Fruit fly (Drosophila melanogaster) whole organism, embryonic: ENCODE measurements around the gene CG3534.

Experiments used
- Atf3 ChIP-seq: fragments of 200-800 bp; sonication (Bioruptor generic); optimal IDR thresholded peaks from 3 replicates; lab custom pipeline; 2016; ENCODE audit warnings: missing biosample characterization, missing genetic modification characterization
- B-H1 ChIP-seq: fragments of 200-800 bp; sonication (Bioruptor generic); IDR thresholded peaks from 3 replicates; pipeline ENCODE4 v1.3.6; 2022; ENCODE audit warnings: missing biosample characterization, missing genetic modification characterization
- CG10209 ChIP-seq: fragments of 200-800 bp; sonication (Bioruptor generic); optimal IDR thresholded peaks from 3 replicates; lab custom pipeline; 2017; ENCODE audit warnings: missing biosample characterization, mild to moderate bottlenecking, missing genetic modification characterization, missing genetic modification reagents
- CG11696 ChIP-seq: fragments of 200-800 bp; sonication (Bioruptor generic); IDR thresholded peaks from 2 replicates; pipeline ENCODE4 v1.3.6; 2022; ENCODE audit warnings: missing biosample characterization, missing genetic modification characterization
- CG12659 ChIP-seq: fragments of 200-800 bp; sonication (Bioruptor generic); optimal IDR thresholded peaks from 3 replicates; lab custom pipeline; 2017; ENCODE audit warnings: mild to moderate bottlenecking, missing biosample characterization, missing genetic modification reagents, missing genetic modification characterization
- CG13296 ChIP-seq: fragments of 200-800 bp; sonication (Bioruptor generic); optimal IDR thresholded peaks from 3 replicates; lab custom pipeline; 2018; ENCODE audit warnings: missing biosample characterization, mild to moderate bottlenecking, missing genetic modification characterization
- CG13424 ChIP-seq: fragments of 200-800 bp; sonication (Bioruptor generic); optimal IDR thresholded peaks from 2 replicates; lab custom pipeline; 2019; ENCODE audit warnings: missing biosample characterization, mild to moderate bottlenecking, missing genetic modification characterization, moderate library complexity
- CG14050 ChIP-seq: fragments of 200-800 bp; sonication (Bioruptor generic); IDR thresholded peaks from 3 replicates; pipeline ENCODE4 v1.3.6; 2022; ENCODE audit warnings: missing biosample characterization, missing genetic modification characterization
- CG14441 ChIP-seq: fragments of 200-800 bp; sonication (Bioruptor generic); IDR thresholded peaks from 2 replicates; pipeline ENCODE4 v1.3.6; 2022; ENCODE audit warnings: missing biosample characterization, missing genetic modification characterization
- CG15011 ChIP-seq: fragments of 200-800 bp; sonication (Bioruptor generic); optimal IDR thresholded peaks from 3 replicates; lab custom pipeline; 2018; ENCODE audit warnings: missing biosample characterization, mild to moderate bottlenecking, missing genetic modification characterization
- CG15479 ChIP-seq: fragments of 200-800 bp; sonication (Bioruptor generic); optimal IDR thresholded peaks from 3 replicates; lab custom pipeline; 2019; ENCODE audit warnings: missing biosample characterization, mild to moderate bottlenecking, missing genetic modification characterization, moderate library complexity
- CG17912 ChIP-seq: fragments of 200-800 bp; sonication (Bioruptor generic); optimal IDR thresholded peaks from 2 replicates; lab custom pipeline; 2018; ENCODE audit warnings: missing biosample characterization, mild to moderate bottlenecking, missing genetic modification characterization
- CG2875 ChIP-seq: fragments of 200-800 bp; sonication (Bioruptor generic); optimal IDR thresholded peaks from 2 replicates; lab custom pipeline; 2017; ENCODE audit warnings: missing biosample characterization, mild to moderate bottlenecking, missing genetic modification characterization, missing genetic modification reagents
- CG3407 ChIP-seq: fragments of 200-800 bp; sonication (Bioruptor generic); optimal IDR thresholded peaks from 2 replicates; lab custom pipeline; 2018; ENCODE audit warnings: missing biosample characterization, mild to moderate bottlenecking, missing genetic modification characterization
- CG4282 ChIP-seq: fragments of 200-800 bp; sonication (Bioruptor generic); optimal IDR thresholded peaks from 2 replicates; lab custom pipeline; 2016; ENCODE audit warnings: missing biosample characterization, missing genetic modification characterization
- CG7372 ChIP-seq: fragments of 200-800 bp; sonication (Bioruptor generic); IDR thresholded peaks from 2 replicates; pipeline ENCODE4 v1.3.6; 2022; ENCODE audit warnings: missing biosample characterization, missing genetic modification characterization
- Drgx ChIP-seq: fragments of 200-800 bp; sonication (Bioruptor generic); IDR thresholded peaks from 2 replicates; pipeline ENCODE4 v1.3.6; 2022; ENCODE audit warnings: missing biosample characterization, missing genetic modification characterization
- E2f1 ChIP-seq: fragments of 200-800 bp; sonication (Bioruptor generic); IDR thresholded peaks from 2 replicates; pipeline ENCODE4 v1.3.6; 2022; ENCODE audit warnings: missing biosample characterization, missing genetic modification characterization
- Ets65A ChIP-seq: fragments of 200-800 bp; sonication (Bioruptor generic); peaks from one replicate; lab custom pipeline; 2016; ENCODE audit warnings: missing biosample characterization, missing genetic modification characterization
- Ets97D ChIP-seq: fragments of 200-800 bp; sonication (Bioruptor generic); optimal IDR thresholded peaks from 3 replicates; lab custom pipeline; 2016; ENCODE audit warnings: missing biosample characterization, missing genetic modification characterization
- H15 ChIP-seq: fragments of 200-800 bp; sonication (Bioruptor generic); IDR thresholded peaks from 3 replicates; pipeline ENCODE4 v1.3.6; 2022; ENCODE audit warnings: missing biosample characterization, missing genetic modification characterization
- HHEX ChIP-seq: fragments of 200-800 bp; sonication (Bioruptor generic); optimal IDR thresholded peaks from 3 replicates; lab custom pipeline; 2017; ENCODE audit warnings: missing biosample characterization, mild to moderate bottlenecking, missing genetic modification characterization, missing genetic modification reagents
- Hr51 ChIP-seq, 2 experiments: fragments of 200-800 bp; sonication (Bioruptor generic); optimal IDR thresholded peaks; 2 replicates in 1 of 2; 3 replicates in 1 of 2; lab custom pipeline; 2016 to 2018; ENCODE audit warnings: missing biosample characterization in 2 of 2, missing genetic modification characterization in 2 of 2, mild to moderate bottlenecking in 1 of 2, moderate library complexity in 1 of 2
- Nf-YA ChIP-seq: fragments of 200-800 bp; sonication (Bioruptor generic); IDR thresholded peaks from 2 replicates; pipeline ENCODE4 v1.3.6; 2022; ENCODE audit warnings: missing biosample characterization, missing genetic modification characterization
- Nf-YC ChIP-seq: fragments of 200-800 bp; optimal IDR thresholded peaks from 3 replicates; lab custom pipeline; 2019; ENCODE audit warnings: missing biosample characterization, mild to moderate bottlenecking, missing genetic modification characterization, moderate library complexity
- Scr ChIP-seq: fragments of 200-800 bp; sonication (Bioruptor generic); IDR thresholded peaks from 2 replicates; pipeline ENCODE4 v1.3.6; 2022; ENCODE audit warnings: missing biosample characterization, missing genetic modification characterization; ENCODE audit not compliant: partially characterized antibody
- Six4 ChIP-seq: fragments of 200-800 bp; sonication (Bioruptor generic); optimal IDR thresholded peaks from 2 replicates; lab custom pipeline; 2016; ENCODE audit warnings: missing biosample characterization, missing genetic modification characterization
- Stat92E ChIP-seq, 3 experiments: fragments of >200 bp in 2 of 3; fragments of 200-800 bp in 1 of 3; sonication (Bioruptor generic) in 1 of 3; optimal IDR thresholded peaks; 2 replicates each; lab custom pipeline; 2017 to 2019; ENCODE audit warnings: missing biosample characterization in 3 of 3, missing genetic modification characterization in 3 of 3, mild to moderate bottlenecking in 1 of 3, moderate library complexity in 1 of 3
- TFAM ChIP-seq: fragments of 200-800 bp; sonication (Bioruptor generic); optimal IDR thresholded peaks from 2 replicates; lab custom pipeline; 2017; ENCODE audit warnings: missing biosample characterization, missing genetic modification characterization, inconsistent platforms
- Xbp1 ChIP-seq: fragments of 200-800 bp; sonication (Bioruptor generic); optimal IDR thresholded peaks from 3 replicates; lab custom pipeline; 2016; ENCODE audit warnings: missing biosample characterization, mild to moderate bottlenecking, missing genetic modification characterization
- ab ChIP-seq: fragments of 200-800 bp; sonication (Bioruptor generic); optimal IDR thresholded peaks from 2 replicates; lab custom pipeline; 2016; ENCODE audit warnings: missing biosample characterization, missing genetic modification characterization
- ash1 ChIP-seq: fragments of 200-800 bp; sonication (Bioruptor generic); optimal IDR thresholded peaks from 2 replicates; lab custom pipeline; 2018; ENCODE audit warnings: missing biosample characterization, mild to moderate bottlenecking, missing genetic modification characterization
- cad ChIP-seq: fragments of >200 bp; optimal IDR thresholded peaks from 2 replicates; lab custom pipeline; 2017; ENCODE audit warnings: missing biosample characterization, missing genetic modification characterization
- cg ChIP-seq: fragments of 200-800 bp; sonication (Bioruptor generic); optimal IDR thresholded peaks from 3 replicates; lab custom pipeline; 2019; ENCODE audit warnings: missing biosample characterization, mild to moderate bottlenecking, missing genetic modification characterization, moderate library complexity
- crc ChIP-seq: fragments of 200-800 bp; sonication (Bioruptor generic); optimal IDR thresholded peaks from 2 replicates; lab custom pipeline; 2016; ENCODE audit warnings: missing biosample characterization, missing genetic modification characterization
- disco-r ChIP-seq: fragments of 200-800 bp; sonication (Bioruptor generic); optimal IDR thresholded peaks from 2 replicates; lab custom pipeline; 2016; ENCODE audit warnings: missing biosample characterization, missing genetic modification characterization
- ftz-f1 ChIP-seq: fragments of 200-800 bp; sonication (Bioruptor generic); optimal IDR thresholded peaks from 2 replicates; lab custom pipeline; 2016; ENCODE audit warnings: missing biosample characterization, missing genetic modification characterization
- grn ChIP-seq: fragments of 200-800 bp; sonication (Bioruptor generic); optimal IDR thresholded peaks from 3 replicates; lab custom pipeline; 2017; ENCODE audit warnings: missing biosample characterization, missing genetic modification characterization
- h ChIP-seq: fragments of >200 bp; optimal IDR thresholded peaks from 2 replicates; lab custom pipeline; 2017
- lab ChIP-seq: fragments of 200-800 bp; sonication (Bioruptor generic); optimal IDR thresholded peaks from 3 replicates; lab custom pipeline; 2017; ENCODE audit warnings: missing biosample characterization, missing genetic modification characterization, mild to moderate bottlenecking, moderate library complexity, missing genetic modification reagents
- nom ChIP-seq: fragments of 200-800 bp; sonication (Bioruptor generic); optimal IDR thresholded peaks from 2 replicates; lab custom pipeline; 2017; ENCODE audit warnings: missing biosample characterization, missing genetic modification characterization, mild to moderate bottlenecking, moderate library complexity, missing genetic modification reagents
- org-1 ChIP-seq: fragments of 200-800 bp; sonication (Bioruptor generic); optimal IDR thresholded peaks from 2 replicates; lab custom pipeline; 2017; ENCODE audit warnings: missing biosample characterization, missing genetic modification characterization
- otp ChIP-seq: fragments of 200-800 bp; sonication (Bioruptor generic); IDR thresholded peaks from 3 replicates; pipeline ENCODE4, ENCODE4 v1.3.6; 2022; ENCODE audit warnings: missing biosample characterization, missing genetic modification characterization
- pzg ChIP-seq: fragments of 200-800 bp; sonication (Bioruptor generic); optimal IDR thresholded peaks from 3 replicates; lab custom pipeline; 2018; ENCODE audit warnings: missing biosample characterization, mild to moderate bottlenecking, missing genetic modification characterization, moderate library complexity
- ro ChIP-seq: fragments of 200-800 bp; sonication (Bioruptor generic); IDR thresholded peaks from 2 replicates; pipeline ENCODE4 v1.3.6; 2022; ENCODE audit warnings: missing biosample characterization, missing genetic modification characterization
- row ChIP-seq: fragments of 200-800 bp; sonication (Bioruptor generic); IDR thresholded peaks from 3 replicates; pipeline ENCODE4 v1.3.6; 2022; ENCODE audit warnings: missing biosample characterization, missing genetic modification characterization
- shn ChIP-seq: fragments of 200-800 bp; sonication (Bioruptor generic); optimal IDR thresholded peaks from 3 replicates; lab custom pipeline; 2016; ENCODE audit warnings: missing biosample characterization, missing genetic modification characterization
- sisA ChIP-seq: fragments of 200-800 bp; sonication (Bioruptor generic); IDR thresholded peaks from 2 replicates; pipeline ENCODE4 v1.3.6; 2022; ENCODE audit warnings: missing biosample characterization, missing genetic modification characterization
- sug ChIP-seq: fragments of 200-800 bp; optimal IDR thresholded peaks from 2 replicates; lab custom pipeline; 2019; ENCODE audit warnings: missing biosample characterization, mild to moderate bottlenecking, missing genetic modification characterization, moderate library complexity
- wor ChIP-seq: fragments of 200-800 bp; sonication (Bioruptor generic); IDR thresholded peaks from 2 replicates; pipeline ENCODE4 v1.3.6; 2022; ENCODE audit warnings: missing biosample characterization, missing genetic modification characterization

Gene CG3534

DNA sequence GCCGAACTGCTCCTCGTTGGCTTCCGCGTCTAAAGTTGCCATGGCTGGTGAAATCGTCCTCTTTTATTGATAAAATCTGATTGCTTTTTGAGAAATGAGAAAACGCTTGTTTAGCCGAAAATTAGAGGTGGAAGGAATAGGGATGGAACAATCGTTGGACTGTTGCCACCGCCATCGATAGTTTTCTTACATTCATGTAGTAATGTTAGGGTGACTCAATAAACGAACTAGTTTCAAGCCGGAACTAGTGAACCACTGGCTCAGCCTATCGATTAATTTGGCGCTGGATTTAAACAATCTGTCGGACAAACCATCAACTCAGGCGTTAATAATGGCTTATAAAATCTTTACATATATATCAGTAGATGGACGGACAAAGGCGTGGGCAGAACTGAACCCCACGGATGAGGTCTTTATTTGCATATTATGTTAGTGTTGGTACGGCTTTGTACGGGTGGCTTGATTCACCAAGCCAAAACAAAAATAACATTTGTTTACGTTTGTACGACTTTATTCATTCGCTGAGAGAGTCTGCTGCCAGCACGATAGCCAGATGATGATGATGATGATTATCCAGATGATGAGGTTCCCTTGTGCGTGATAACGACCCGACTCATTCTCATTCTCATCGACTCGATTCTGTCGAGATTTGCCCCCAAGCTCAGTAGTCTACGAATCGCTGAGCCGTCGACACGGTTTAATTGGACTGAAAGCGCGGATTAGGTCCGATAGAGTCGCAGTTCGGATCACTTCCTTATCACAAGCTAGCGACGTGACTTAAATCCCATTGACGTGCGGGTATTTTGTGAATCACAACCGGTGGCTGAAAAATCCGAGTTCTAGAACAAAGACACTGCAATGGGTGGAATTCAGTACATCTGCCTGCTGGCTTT, 6.2 kb downstream of the CG3534 start, which contains the start of the genes Sf3a1 and Irc (continued):
- no peak for TF ChIP-seq h (lab: Kevin White, UChicago)
- no peak for TF ChIP-seq Xbp1 (GFP tag; lab: Kevin White, UChicago)
- TF ChIP-seq HHEX, result no peak
- no peak for TF ChIP-seq CG2875 (GFP tag; lab: Kevin White, UChicago)
- TF ChIP-seq E2f1 (GFP tag; lab: Robert Waterston, UW), result no peak
- TF ChIP-seq grn (GFP tag; lab: Kevin White, UChicago), result peak; percentile 10
- TF ChIP-seq CG15011 (GFP tag; lab: Kevin White, UChicago), result no peak
- peak; percentile 21 for TF ChIP-seq CG4282 (GFP tag; lab: Kevin White, UChicago)
- peak; percentile 22 for TF ChIP-seq Nf-YC (tag; lab: Kevin White, UChicago)
- TF ChIP-seq CG17912, result no peak
- no peak; the same call in 2 of the 3 replicates for TF ChIP-seq H15 (GFP tag; lab: Robert Waterston, UW)
- no peak for TF ChIP-seq CG13296 (GFP tag; lab: Kevin White, UChicago)
- TF ChIP-seq cg (GFP tag; lab: Kevin White, UChicago), result peak; percentile 18
- no peak for TF ChIP-seq Atf3 (GFP tag; lab: Kevin White, UChicago)
- no peak for TF ChIP-seq ash1 (GFP tag; lab: Kevin White, UChicago)
- peak; percentile 59 for TF ChIP-seq CG12659
- peak; percentile 50 for TF ChIP-seq sug
- no peak for TF ChIP-seq otp (GFP tag; lab: Robert Waterston, UW)
- no peak for TF ChIP-seq ab
- TF ChIP-seq Six4 (GFP tag; lab: Kevin White, UChicago), result no peak
- no peak for TF ChIP-seq lab (GFP tag; lab: Kevin White, UChicago)
- TF ChIP-seq CG10209, result no peak
- no peak for TF ChIP-seq TFAM (GFP tag; lab: Kevin White, UChicago)
- TF ChIP-seq ro (GFP tag; lab: Robert Waterston, UW), result no peak
- TF ChIP-seq CG14441 (GFP tag; lab: Robert Waterston, UW), result no peak
- no peak for TF ChIP-seq CG7372 (GFP tag; lab: Robert Waterston, UW)
- TF ChIP-seq cad (GFP tag; lab: Kevin White, UChicago), result no peak
- TF ChIP-seq Ets97D (GFP tag; lab: Kevin White, UChicago), result peak; percentile 78
- no peak for TF ChIP-seq disco-r (GFP tag; lab: Kevin White, UChicago)
- peak; percentile 20; the same call in 1 of the 2 replicates for TF ChIP-seq Drgx (GFP tag; lab: Robert Waterston, UW)
- TF ChIP-seq org-1, result no peak
- peak in 1 of 3 experiments; percentile 68 for TF ChIP-seq Stat92E (GFP tag; optimal IDR thresholded peaks at IDR 0.05; lab: Kevin White, UChicago)
- TF ChIP-seq CG13424, result peak; percentile 6
- peak; percentile 87 for TF ChIP-seq row (GFP tag; lab: Robert Waterston, UW)
- no peak for TF ChIP-seq sisA (GFP tag; lab: Robert Waterston, UW)
- TF ChIP-seq pzg, result peak; percentile 95
- TF ChIP-seq wor, result no peak
- TF ChIP-seq crc (GFP tag; lab: Kevin White, UChicago), result no peak
- TF ChIP-seq CG3407 (GFP tag; lab: Kevin White, UChicago), result no peak
- no peak for TF ChIP-seq B-H1
- TF ChIP-seq nom (GFP tag; lab: Kevin White, UChicago), result peak; percentile 64
- TF ChIP-seq ftz-f1 (GFP tag; lab: Kevin White, UChicago), result peak; percentile 2
- TF ChIP-seq shn (GFP tag; lab: Kevin White, UChicago), result no peak
- TF ChIP-seq Scr (GFP tag; lab: Robert Waterston, UW), result peak; percentile 94
- TF ChIP-seq CG15479, result no peak
- no peak for TF ChIP-seq CG14050 (GFP tag; lab: Robert Waterston, UW)
- TF ChIP-seq Hr51 (GFP tag; optimal IDR thresholded peaks at IDR 0.05; lab: Kevin White, UChicago), result no peak
- peak; percentile 90 for TF ChIP-seq Ets65A (GFP tag; lab: Kevin White, UChicago)
- no peak for TF ChIP-seq CG11696
- TF ChIP-seq Nf-YA, result no peak
